Worm (Caenorhabditis elegans): ENCODE data around the gene mex-1.

DNA sequence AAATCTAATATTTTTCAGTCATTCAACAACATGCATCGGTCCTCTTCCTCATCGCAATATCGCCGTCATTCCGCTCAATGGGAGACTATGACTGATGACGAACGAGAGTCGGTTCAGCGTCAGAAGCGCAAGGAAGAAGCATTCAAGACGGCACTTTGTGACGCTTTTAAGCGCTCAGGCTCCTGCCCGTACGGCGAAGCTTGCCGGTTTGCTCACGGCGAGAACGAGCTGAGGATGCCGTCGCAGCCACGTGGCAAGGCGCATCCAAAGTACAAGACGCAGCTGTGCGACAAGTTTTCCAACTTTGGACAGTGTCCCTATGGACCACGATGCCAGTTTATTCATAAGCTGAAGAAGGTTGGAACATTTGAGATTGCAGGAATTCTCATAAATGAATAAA lies 596 bp downstream of the mex-1 start:
- TF ChIP-seq pha-4 (GFP tag; IDR thresholded peaks at IDR 0.05) (no peak), pha-4 (tag; optimal IDR thresholded peaks at IDR 0.05) (no peak), nhr-237 (tag; optimal IDR thresholded peaks at IDR 0.05) (no peak), lin-13 (GFP tag; optimal IDR thresholded peaks at IDR 0.05) (no peak), dmd-6 (GFP tag; IDR thresholded peaks at IDR 0.05) (no peak), cey-2 (tag; optimal IDR thresholded peaks at IDR 0.05; ENCODE audit: borderline replicate concordance, insufficient read depth) (no peak), set-16 (GFP tag; IDR thresholded peaks at IDR 0.05) (peak; percentile 55), nhr-10 (tag; optimal IDR thresholded peaks at IDR 0.05) (no peak), mep-1 (tag; optimal IDR thresholded peaks at IDR 0.05) (no peak), daf-19 (GFP tag; conservative IDR thresholded peaks at IDR 0.05) (no peak), lin-15B (tag; optimal IDR thresholded peaks at IDR 0.05) (no peak), Y105C5A.15 (GFP tag; IDR thresholded peaks at IDR 0.05) (no peak), lin-38 (GFP tag; IDR thresholded peaks at IDR 0.05) (no peak), lin-39 (tag; optimal IDR thresholded peaks at IDR 0.05) (no peak), lin-1 (GFP tag; IDR thresholded peaks at IDR 0.05) (no peak)

Measured in whole organism, L4 larva.